Fruit fly (Drosophila melanogaster) whole organism, wandering third instar larva: Measurements from ENCODE around the gene RpLP1.

Experiments
- Abd-B ChIP-seq: fragments of >200 bp; optimal IDR thresholded peaks from 2 replicates; lab custom pipeline; 2017; ENCODE audit warnings: missing biosample characterization, missing genetic modification characterization
- HLH106 ChIP-seq: fragments of 200-800 bp; optimal IDR thresholded peaks from 3 replicates; lab custom pipeline; 2019; ENCODE audit warnings: missing biosample characterization, mild to moderate bottlenecking, missing genetic modification characterization, moderate library complexity
- Hr78 ChIP-seq: fragments of >200 bp; optimal IDR thresholded peaks from 2 replicates; lab custom pipeline; 2017; ENCODE audit warnings: missing biosample characterization, missing genetic modification characterization
- Hr83 ChIP-seq: fragments of 200-300 bp; sonication (Bioruptor generic); optimal IDR thresholded peaks from 2 replicates; lab custom pipeline; 2016; ENCODE audit warnings: missing biosample characterization, mild to moderate bottlenecking, missing genetic modification characterization, moderate library complexity; ENCODE audit not compliant: poor library complexity, severe bottlenecking
- Myc ChIP-seq: fragments of >200 bp; optimal IDR thresholded peaks from 2 replicates; lab custom pipeline; 2017
- Vsx2 ChIP-seq: fragments of 200-300, 225-300 bp; sonication (Bioruptor generic); optimal IDR thresholded peaks from 2 replicates; lab custom pipeline; 2018; ENCODE audit warnings: missing biosample characterization, missing genetic modification characterization; ENCODE audit not compliant: partially characterized antibody
- psq ChIP-seq: fragments of 200-800 bp; sonication (Bioruptor generic); optimal IDR thresholded peaks from 3 replicates; lab custom pipeline; 2017; ENCODE audit warnings: missing biosample characterization, mild to moderate bottlenecking, missing genetic modification characterization, moderate library complexity
- usp ChIP-seq: fragments of >200 bp; optimal IDR thresholded peaks from 2 replicates; lab custom pipeline; 2017; ENCODE audit warnings: missing biosample characterization, missing genetic modification characterization

DNA sequence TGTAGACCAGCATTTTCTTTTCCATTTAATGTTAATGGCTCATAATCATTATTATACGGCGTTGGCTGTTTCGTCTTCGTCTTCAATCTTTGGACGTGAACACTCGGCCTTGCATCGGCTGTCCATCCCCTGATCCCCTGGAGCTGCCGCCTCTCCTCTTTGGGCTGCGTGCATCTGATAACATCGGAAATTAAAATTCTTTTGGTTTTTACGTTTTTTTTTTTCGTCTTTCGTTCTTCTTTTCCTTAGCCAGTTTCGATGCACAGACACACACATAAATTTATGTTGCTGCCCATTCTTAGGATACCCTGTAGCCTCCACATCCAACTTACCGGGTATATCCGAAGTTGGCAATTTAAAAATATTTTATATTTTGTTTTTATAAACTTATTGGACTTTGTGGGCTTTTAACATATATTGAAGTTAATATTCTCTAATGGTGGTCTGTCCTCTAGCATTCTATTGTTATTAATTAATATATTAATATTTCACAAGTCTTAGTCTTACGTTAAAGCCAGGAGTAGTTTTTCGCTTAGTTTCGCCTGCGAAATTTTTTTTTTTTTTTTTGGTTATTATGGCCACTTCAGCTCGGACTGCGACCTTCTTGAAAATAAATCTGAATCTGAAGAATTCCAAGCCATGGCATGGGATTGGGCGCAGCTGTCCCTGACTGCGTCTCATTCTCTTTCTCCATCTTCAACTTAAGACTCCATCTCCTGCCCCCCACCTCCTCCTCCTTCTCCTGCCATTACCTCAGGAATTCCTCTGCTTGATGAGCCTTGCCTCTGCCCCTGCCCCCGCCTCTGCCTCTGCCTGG is 21.1 kb downstream of the RpLP1 start:
- TF ChIP-seq Hr83 (GFP tag; lab: Kevin White, UChicago) (peak; percentile 22), psq (GFP tag; lab: Kevin White, UChicago) (peak; percentile 93), Hr78 (GFP tag; lab: Kevin White, UChicago) (no peak), Myc (lab: Kevin White, UChicago) (no peak), HLH106 (tag; lab: Kevin White, UChicago) (peak; percentile 91), Abd-B (GFP tag; lab: Kevin White, UChicago) (no peak), Vsx2 (GFP tag; lab: Kevin White, UChicago) (no peak), usp (GFP tag; lab: Kevin White, UChicago) (no peak)
